Worm (Caenorhabditis elegans) whole organism, midembryonic: ENCODE measurements around the gene srx-2.

Experiments used
- T22C8.4 ChIP-seq: fragments of 200-800 bp; sonication (Bioruptor generic); IDR thresholded peaks from 2 replicates; pipeline ENCODE4 v1.3.6; 2022; ENCODE audit warnings: missing genetic modification characterization, missing compliant biosample characterization
- cog-1 ChIP-seq: sonication (generic microtip); optimal IDR thresholded peaks from 2 replicates; lab custom pipeline; 2016; ENCODE audit warnings: missing genetic modification characterization, missing compliant biosample characterization
- flt-1 ChIP-seq: fragments of 200-800 bp; sonication (Bioruptor generic); IDR thresholded peaks from 2 replicates; pipeline ENCODE4 v1.3.6; 2022; ENCODE audit warnings: missing genetic modification characterization, missing compliant biosample characterization
- klf-2 ChIP-seq: fragments of 200-800 bp; sonication (Bioruptor generic); conservative IDR thresholded peaks from 2 replicates; pipeline ENCODE4 v1.3.6; 2022; ENCODE audit warnings: missing genetic modification reagents, missing genetic modification characterization, missing compliant biosample characterization
- med-1 ChIP-seq: sonication (generic microtip); optimal IDR thresholded peaks from 2 replicates; lab custom pipeline; 2017; ENCODE audit warnings: missing genetic modification characterization, mild to moderate bottlenecking, missing compliant biosample characterization, antibody characterized with exemption, missing genetic modification reagents; ENCODE audit not compliant: insufficient read depth
- ref-1 ChIP-seq: fragments of 200-800 bp; sonication (Bioruptor generic); conservative IDR thresholded peaks from 2 replicates; pipeline ENCODE4 v1.3.6; 2022; ENCODE audit warnings: missing genetic modification reagents, missing genetic modification characterization, missing compliant biosample characterization
- tab-1 ChIP-seq: fragments of 200-800 bp; sonication (Bioruptor generic); IDR thresholded peaks from 2 replicates; pipeline ENCODE4 v1.3.6; 2022; ENCODE audit warnings: missing genetic modification characterization, missing compliant biosample characterization
- ztf-23 ChIP-seq: fragments of 200-800 bp; sonication (Bioruptor generic); IDR thresholded peaks from 2 replicates; pipeline ENCODE4 v1.3.6; 2022; ENCODE audit warnings: missing genetic modification reagents, missing genetic modification characterization, missing compliant biosample characterization
- ztf-29 ChIP-seq: fragments of 200-800 bp; sonication (Bioruptor generic); IDR thresholded peaks from 2 replicates; pipeline ENCODE4 v1.3.6; 2022; ENCODE audit warnings: missing genetic modification reagents, missing genetic modification characterization, missing compliant biosample characterization

ce11 chrV:8972271-8972670, 37.0 kb upstream of the srx-2 start, which contains the start of gene nhr-195:
- TF ChIP-seq ztf-23 (GFP tag; lab: Robert Waterston, UW) (no peak), flt-1 (no peak), ztf-29 (no peak), T22C8.4 (GFP tag; lab: Robert Waterston, UW) (no peak), klf-2 (no peak), med-1 (GFP tag; lab: Kevin White, UChicago) (no peak), ref-1 (GFP tag; lab: Robert Waterston, UW) (no peak), tab-1 (GFP tag; lab: Robert Waterston, UW) (no peak), cog-1 (no peak)
